Worm (Caenorhabditis elegans) whole organism, L4/young adult: ENCODE results near the gene btb-9.

ENCODE experiments used
- W03F9.2 ChIP-seq: fragments of 150-350 bp; optimal IDR thresholded peaks from 2 replicates; lab custom pipeline; 2014; ENCODE audit warnings: missing biosample characterization, missing genetic modification characterization
- dao-5 ChIP-seq: sonication (generic microtip); optimal IDR thresholded peaks from 2 replicates; lab custom pipeline; 2016; ENCODE audit warnings: missing genotype, missing genetic modification characterization, moderate library complexity, missing compliant biosample characterization
- him-1 ChIP-seq: sonication (generic microtip); optimal IDR thresholded peaks from 2 replicates; lab custom pipeline; 2016; ENCODE audit warnings: missing genotype, missing genetic modification reagents, missing genetic modification characterization, missing compliant biosample characterization

Gene btb-9

ce11 chrII:1719153-1719552, 9.2 kb upstream of the btb-9 start, which contains the start of gene fbxb-48:
Gene fbxb-48, minus strand, starts transcription at chrII:1719253.
- no peak for TF ChIP-seq W03F9.2 (tag; lab: Kevin White, UChicago)
- no peak for TF ChIP-seq him-1
- no peak for TF ChIP-seq dao-5 (tag; lab: Kevin White, UChicago)

ce11 chrII:1722394-1722793, 5.9 kb upstream of the btb-9 start, which contains the start of the genes fbxb-5 and btb-8:
Gene fbxb-5, minus strand, starts transcription at chrII:1722494.
Gene btb-8, plus strand, starts transcription at chrII:1722770.
- TF ChIP-seq him-1 (no peak), dao-5 (tag; lab: Kevin White, UChicago) (no peak), W03F9.2 (tag; lab: Kevin White, UChicago) (no peak)

DNA sequence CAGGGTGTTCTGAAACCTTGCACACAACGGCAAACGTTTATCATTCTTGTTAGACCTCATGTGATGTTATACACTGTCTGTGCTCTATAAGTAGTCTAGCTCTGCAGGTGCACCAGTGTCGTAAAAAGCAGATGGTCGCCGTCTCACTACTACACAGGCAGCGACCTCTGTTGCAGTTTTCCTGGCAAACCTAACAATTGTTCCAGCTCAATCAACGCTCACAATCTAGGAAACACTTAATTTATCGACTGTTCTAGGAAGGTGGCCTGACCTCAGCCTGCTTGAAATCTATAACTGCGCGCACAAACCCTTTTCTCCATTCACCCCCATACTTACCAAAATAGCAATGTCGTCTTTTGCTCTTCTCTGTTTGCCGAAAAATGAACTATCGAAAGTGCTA, 4.0 kb upstream of the btb-9 start, which contains the start of gene fbxb-11:
Gene fbxb-11 (plus strand): TSS at position 301 of the 400 bp plus-strand sequence.
- TF ChIP-seq dao-5 (tag; lab: Kevin White, UChicago), result no peak
- no peak for TF ChIP-seq W03F9.2 (tag; lab: Kevin White, UChicago)
- TF ChIP-seq him-1, result no peak

ce11 chrII:1725735-1726134, 2.6 kb upstream of the btb-9 start, which contains the start of gene F45C12.17:
Gene F45C12.17, plus strand, starts transcription at chrII:1726111.
- TF ChIP-seq W03F9.2 (tag; lab: Kevin White, UChicago) (no peak), him-1 (no peak), dao-5 (tag; lab: Kevin White, UChicago) (no peak)

DNA sequence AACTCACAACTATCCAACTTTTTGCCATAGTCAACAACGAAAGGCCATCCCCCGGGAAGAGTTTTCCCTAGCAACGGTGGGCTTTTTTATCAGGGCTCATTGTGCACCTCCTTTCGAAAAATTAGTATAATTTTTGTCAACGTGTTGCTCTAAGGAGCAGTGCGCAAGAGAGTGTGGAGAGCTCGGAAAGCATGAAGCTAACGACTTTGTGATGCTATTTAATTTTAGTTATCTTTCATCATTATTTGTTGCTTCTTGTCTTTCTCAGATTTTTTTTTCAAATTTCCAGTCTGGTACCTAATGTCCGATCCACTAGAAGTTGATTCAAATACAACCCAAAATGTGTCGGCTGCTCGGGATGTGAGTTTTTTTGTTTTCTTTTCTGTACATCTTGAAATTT, 1.8 kb downstream of the btb-9 start, which contains the start of gene ceh-81:
Gene ceh-81 (plus strand): TSS at position 301 of the 400 bp plus-strand sequence.
- no peak for TF ChIP-seq dao-5 (tag; lab: Kevin White, UChicago)

DNA sequence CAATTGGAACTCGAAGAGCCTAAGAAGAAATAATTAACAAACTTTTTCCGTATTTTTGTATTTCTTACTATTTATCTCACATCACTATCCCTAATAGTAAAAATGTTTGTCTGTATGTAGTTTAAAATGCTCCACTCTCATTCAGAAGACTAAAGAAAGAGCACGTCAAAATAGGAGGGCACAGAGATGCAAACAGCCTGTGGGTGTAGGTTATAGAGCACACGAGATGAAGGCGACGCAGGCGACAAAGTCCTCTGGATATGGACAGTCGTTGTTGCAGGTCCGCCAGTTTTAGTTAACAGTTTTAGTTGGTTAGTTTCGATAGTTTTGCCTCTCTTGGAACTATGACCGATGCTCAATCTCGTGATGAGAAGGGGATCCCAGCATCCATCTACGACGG, 3.6 kb downstream of the btb-9 start, which contains the start of gene ceh-82:
Gene ceh-82 (plus strand): TSS at position 301 of the 400 bp plus-strand sequence.
- TF ChIP-seq W03F9.2 (tag; lab: Kevin White, UChicago) (no peak), him-1 (no peak), dao-5 (tag; lab: Kevin White, UChicago) (no peak)

DNA sequence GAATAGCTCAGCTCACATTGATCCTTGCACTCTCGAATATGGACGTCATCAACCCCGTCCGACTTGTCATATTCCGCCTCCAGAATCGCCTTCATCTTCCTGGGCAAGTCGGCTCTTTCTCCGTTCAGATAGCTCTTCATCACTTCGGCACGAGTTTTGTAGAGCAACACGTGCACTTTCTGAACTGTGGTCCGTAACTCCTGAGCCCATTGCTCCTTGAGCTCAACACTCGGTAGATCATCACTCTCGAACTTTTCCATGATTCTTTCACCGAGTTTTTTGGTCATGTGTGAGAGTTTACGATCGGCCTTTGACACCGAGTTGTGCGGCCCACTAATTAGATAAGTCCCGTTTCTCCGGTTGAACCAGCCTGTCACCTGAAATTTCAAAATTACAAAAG, 6.8 kb downstream of the btb-9 start:
- TF ChIP-seq dao-5 (tag; lab: Kevin White, UChicago) (no peak), W03F9.2 (tag; lab: Kevin White, UChicago) (no peak), him-1 (no peak)

DNA sequence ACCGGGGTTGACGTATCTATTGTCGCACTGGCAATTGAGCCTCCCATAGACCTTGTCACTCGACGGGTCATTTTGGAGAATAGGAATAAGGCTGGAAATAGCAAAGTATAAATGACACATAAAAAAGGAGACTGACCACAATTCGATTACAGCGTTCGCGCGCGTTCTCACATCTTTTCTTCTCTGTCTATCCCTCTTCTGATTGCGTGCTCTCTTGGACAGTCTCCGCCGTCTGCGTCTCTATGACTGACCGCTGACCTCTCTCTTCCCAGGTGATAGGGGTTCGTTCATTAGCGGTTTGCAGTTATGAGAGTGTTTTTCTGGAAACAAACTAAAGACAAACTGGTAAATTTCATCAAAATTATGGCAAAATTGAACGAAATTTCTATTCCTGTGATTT, 8.0 kb downstream of the btb-9 start, which contains the start of gene ceh-83:
Gene ceh-83 (minus strand): TSS at position 181 of the 400 bp plus-strand sequence.
- TF ChIP-seq W03F9.2 (tag; lab: Kevin White, UChicago) (no peak), him-1 (no peak), dao-5 (tag; lab: Kevin White, UChicago) (no peak)

ce11 chrII:1738844-1739243, 10.5 kb downstream of the btb-9 start, which contains the start of the genes irld-9 and irld-33:
Gene irld-9, minus strand, starts transcription at chrII:1738944.
Gene irld-33, plus strand, starts transcription at chrII:1739052.
- TF ChIP-seq W03F9.2 (tag; lab: Kevin White, UChicago) (no peak), him-1 (no peak)

- TF ChIP-seq W03F9.2 (tag; lab: Kevin White, UChicago) (no peak), dao-5 (tag; lab: Kevin White, UChicago) (no peak), him-1 (no peak)
These were observed 12.9 kb downstream of the btb-9 start, which contains the start of gene K07G6.1 for ce11 chrII:1741248-1741647. Gene K07G6.1, plus strand, starts transcription at chrII:1741548.

- TF ChIP-seq him-1 (no peak), W03F9.2 (tag; lab: Kevin White, UChicago) (no peak), dao-5 (tag; lab: Kevin White, UChicago) (no peak)
These were observed 14.2 kb downstream of the btb-9 start, which contains the start of gene F36H5.12 for ce11 chrII:1742535-1742934. Gene F36H5.12, plus strand, starts transcription at chrII:1742835.

- TF ChIP-seq W03F9.2 (tag; lab: Kevin White, UChicago), result no peak
- no peak for TF ChIP-seq dao-5 (tag; lab: Kevin White, UChicago)
- no peak for TF ChIP-seq him-1
These were observed 15.9 kb downstream of the btb-9 start, which contains the start of gene clec-19 for ce11 chrII:1744183-1744582. Gene clec-19, plus strand, starts transcription at chrII:1744483.

DNA sequence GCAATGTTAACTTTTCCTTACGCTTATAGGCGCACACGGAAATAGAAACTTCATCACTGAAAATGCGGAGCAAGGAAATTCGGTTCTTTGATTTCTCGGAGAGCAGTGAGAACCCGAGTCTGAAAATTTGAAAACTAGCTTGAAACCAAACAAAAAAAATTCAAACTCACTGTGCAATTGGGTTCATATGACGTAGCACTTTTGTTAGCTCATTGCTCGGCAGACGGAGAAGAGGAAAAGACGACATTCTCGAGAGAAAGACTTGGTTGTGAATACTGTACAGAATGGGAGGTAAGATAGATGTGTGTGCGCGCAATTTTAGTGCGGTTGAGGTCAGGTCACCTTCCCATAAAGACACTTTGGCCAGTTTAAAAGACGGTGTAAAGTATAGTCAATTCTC, 22.1 kb downstream of the btb-9 start, which contains the start of the genes F36H5.13 and F36H5.8:
Gene F36H5.13 (minus strand): TSS at position 101 of the 400 bp plus-strand sequence.
Gene F36H5.8 (minus strand): TSS at position 274 of the 400 bp plus-strand sequence.
- TF ChIP-seq him-1 (no peak), dao-5 (tag; lab: Kevin White, UChicago) (no peak), W03F9.2 (tag; lab: Kevin White, UChicago) (no peak)

DNA sequence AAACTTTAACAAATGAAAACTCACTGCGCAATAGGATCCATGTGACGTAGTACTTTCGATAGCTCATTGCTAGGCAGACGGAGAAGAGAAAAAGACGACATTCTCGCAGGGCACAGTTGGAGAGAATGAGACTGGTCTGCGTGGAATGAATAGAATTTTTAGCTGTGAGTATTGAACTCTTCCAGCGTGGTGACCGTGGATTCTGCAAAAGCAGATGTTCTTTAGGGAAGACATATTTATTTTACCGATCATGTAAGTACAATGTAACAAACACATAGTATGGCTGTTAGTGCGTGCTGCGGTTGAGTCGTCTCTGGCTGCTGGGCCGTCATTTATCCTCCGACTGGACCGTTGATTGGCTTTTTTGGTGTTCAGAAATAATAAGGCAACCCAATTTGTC, 24.7 kb downstream of the btb-9 start, which contains the start of gene F36H5.9:
Gene F36H5.9 (minus strand): TSS at position 101 of the 400 bp plus-strand sequence.
- TF ChIP-seq W03F9.2 (tag; lab: Kevin White, UChicago) (no peak), dao-5 (tag; lab: Kevin White, UChicago) (no peak), him-1 (no peak)
